Worm (Caenorhabditis elegans): ENCODE measurements around the gene T26H5.8.

Gene T26H5.8

ce11 chrV:15383739-15384138 is 48.8 kb downstream of the T26H5.8 start, which contains the start of gene str-88:
TSS of gene str-88 (minus strand) at chrV:15383839.
- TF ChIP-seq dao-5 (tag; optimal IDR thresholded peaks at IDR 0.05) = no peak
- no peak for TF ChIP-seq him-1 (tag; optimal IDR thresholded peaks at IDR 0.05)
- TF ChIP-seq W03F9.2 (tag; optimal IDR thresholded peaks at IDR 0.05) = no peak

DNA sequence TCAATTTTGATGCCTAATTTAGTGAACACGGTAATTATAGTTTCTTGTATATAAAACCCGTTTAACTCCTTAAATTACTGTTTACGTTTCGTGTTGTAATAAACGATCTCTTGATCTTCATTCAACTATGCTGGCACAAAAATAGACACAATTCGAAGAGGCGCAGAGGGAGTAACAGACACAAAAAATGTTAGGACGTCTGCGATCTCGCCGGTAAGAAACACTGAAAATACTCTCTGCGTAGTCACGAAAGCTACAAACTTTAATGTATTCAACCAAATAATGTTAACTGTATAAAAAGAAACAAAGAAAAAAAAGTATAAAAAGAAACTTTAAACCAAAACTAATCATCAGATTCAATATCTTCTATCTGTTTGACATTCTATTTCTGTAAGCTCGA is 51.7 kb downstream of the T26H5.8 start, which contains the start of gene dhs-23:
dhs-23 (plus strand) TSS at position 363 of the 400 bp plus-strand sequence.
- TF ChIP-seq dao-5 (tag; optimal IDR thresholded peaks at IDR 0.05) = no peak
- no peak for TF ChIP-seq him-1 (tag; optimal IDR thresholded peaks at IDR 0.05)
- no peak for TF ChIP-seq W03F9.2 (tag; optimal IDR thresholded peaks at IDR 0.05)

DNA sequence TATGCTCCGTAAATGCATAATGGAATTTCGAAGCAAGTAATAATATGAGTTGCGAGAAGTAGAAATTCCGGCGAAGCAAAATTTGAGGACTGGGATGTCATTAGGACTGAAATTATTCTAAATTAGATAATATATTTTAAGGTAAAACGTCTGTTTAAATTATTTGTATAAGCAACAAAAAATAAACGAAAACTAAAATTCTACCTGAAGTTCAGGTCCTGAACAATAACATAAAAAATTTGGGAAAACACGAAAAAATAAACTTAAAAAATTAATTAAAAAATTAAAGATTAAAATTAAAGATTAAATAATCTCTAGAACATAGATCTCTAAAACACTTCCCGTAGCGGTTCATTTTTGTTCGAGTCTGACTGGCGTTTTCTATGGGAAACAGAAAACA is 52.7 kb downstream of the T26H5.8 start, which contains the start of gene srh-251:
srh-251 (minus strand) TSS at position 101 of the 400 bp plus-strand sequence.
- no peak for TF ChIP-seq dao-5 (tag; optimal IDR thresholded peaks at IDR 0.05)
- no peak for TF ChIP-seq W03F9.2 (tag; optimal IDR thresholded peaks at IDR 0.05)
- no peak for TF ChIP-seq him-1 (tag; optimal IDR thresholded peaks at IDR 0.05)

ce11 chrV:15377903-15378302 is 54.6 kb downstream of the T26H5.8 start, which contains the start of gene srh-122:
TSS of gene srh-122 (minus strand) at chrV:15378003.
- TF ChIP-seq W03F9.2 (tag; optimal IDR thresholded peaks at IDR 0.05) (no peak), him-1 (tag; optimal IDR thresholded peaks at IDR 0.05) (no peak), dao-5 (tag; optimal IDR thresholded peaks at IDR 0.05) (no peak)

All from whole organism, L4/young adult.